Fruit fly (Drosophila melanogaster) whole organism, embryonic: Measurements from ENCODE around the gene Tre1.

ENCODE experiments used
- ATbp ChIP-seq: fragments of 200-800 bp; sonication (Bioruptor generic); optimal IDR thresholded peaks from 2 replicates; lab custom pipeline; 2017; ENCODE audit warnings: missing biosample characterization, mild to moderate bottlenecking, missing genetic modification characterization, missing genetic modification reagents
- Abd-B ChIP-seq: fragments of 200-800 bp; sonication (Bioruptor generic); optimal IDR thresholded peaks from 2 replicates; lab custom pipeline; 2018; ENCODE audit warnings: missing biosample characterization, mild to moderate bottlenecking, missing genetic modification characterization, moderate library complexity
- Atf6 ChIP-seq: fragments of 200-800 bp; sonication (Bioruptor generic); IDR thresholded peaks from 2 replicates; pipeline ENCODE4 v1.3.6; 2022; ENCODE audit warnings: missing biosample characterization, missing genetic modification characterization
- Awh ChIP-seq: fragments of 200-800 bp; sonication (Bioruptor generic); IDR thresholded peaks from 2 replicates; pipeline ENCODE4, ENCODE4 v1.3.6; 2022; ENCODE audit warnings: missing biosample characterization, missing genetic modification characterization
- CG10979 ChIP-seq: fragments of 200-800 bp; sonication (Bioruptor generic); optimal IDR thresholded peaks from 2 replicates; lab custom pipeline; 2018; ENCODE audit warnings: missing biosample characterization, mild to moderate bottlenecking, missing genetic modification characterization, moderate library complexity
- CG11504 ChIP-seq: fragments of 200-800 bp; sonication (Bioruptor generic); optimal IDR thresholded peaks from 3 replicates; lab custom pipeline; 2019; ENCODE audit warnings: missing biosample characterization, mild to moderate bottlenecking, missing genetic modification characterization, moderate library complexity
- CG13424 ChIP-seq: fragments of 200-800 bp; sonication (Bioruptor generic); optimal IDR thresholded peaks from 2 replicates; lab custom pipeline; 2019; ENCODE audit warnings: missing biosample characterization, mild to moderate bottlenecking, missing genetic modification characterization, moderate library complexity
- CG17802 ChIP-seq: fragments of 200-800 bp; sonication (Bioruptor generic); optimal IDR thresholded peaks from 2 replicates; lab custom pipeline; 2018; ENCODE audit warnings: missing biosample characterization, mild to moderate bottlenecking, missing genetic modification characterization, moderate library complexity
- CG2129 ChIP-seq: fragments of 200-800 bp; sonication (Bioruptor generic); IDR thresholded peaks from 2 replicates; pipeline ENCODE4 v1.3.6; 2022; ENCODE audit warnings: missing biosample characterization, missing genetic modification characterization; ENCODE audit not compliant: partially characterized antibody
- CG2202 ChIP-seq: fragments of 200-800 bp; sonication (Bioruptor generic); optimal IDR thresholded peaks from 2 replicates; lab custom pipeline; 2018; ENCODE audit warnings: missing biosample characterization, mild to moderate bottlenecking, missing genetic modification characterization
- CG31224 ChIP-seq: fragments of 200-800 bp; sonication (Bioruptor generic); IDR thresholded peaks from 2 replicates; pipeline ENCODE4 v1.3.6; 2022; ENCODE audit warnings: missing biosample characterization, missing genetic modification characterization
- CG32772 ChIP-seq: fragments of 200-800 bp; sonication (Bioruptor generic); IDR thresholded peaks from 2 replicates; pipeline ENCODE4 v1.3.6; 2022; ENCODE audit warnings: missing biosample characterization, missing genetic modification characterization
- CG3281 ChIP-seq: fragments of 200-800 bp; sonication (Bioruptor generic); optimal IDR thresholded peaks from 3 replicates; lab custom pipeline; 2017; ENCODE audit warnings: missing biosample characterization, mild to moderate bottlenecking, missing genetic modification characterization
- CG3726 ChIP-seq: fragments of 200-800 bp; sonication (Bioruptor generic); IDR thresholded peaks from 3 replicates; pipeline ENCODE4, ENCODE4 v1.3.6; 2022; ENCODE audit warnings: missing biosample characterization, missing genetic modification characterization
- CG42726 ChIP-seq: fragments of 200-800 bp; sonication (Bioruptor generic); IDR thresholded peaks from 2 replicates; pipeline ENCODE4 v1.3.6; 2022; ENCODE audit warnings: missing biosample characterization, missing genetic modification characterization; ENCODE audit not compliant: partially characterized antibody
- CG4424 ChIP-seq: fragments of 200-800 bp; sonication (Bioruptor generic); optimal IDR thresholded peaks from 3 replicates; lab custom pipeline; 2016; ENCODE audit warnings: missing biosample characterization, missing genetic modification characterization
- CG4617 ChIP-seq: fragments of 200-800 bp; sonication (Bioruptor generic); optimal IDR thresholded peaks from 3 replicates; lab custom pipeline; 2016; ENCODE audit warnings: missing biosample characterization, missing genetic modification characterization, borderline replicate concordance
- CG6272 ChIP-seq: fragments of 200-800 bp; sonication (Bioruptor generic); IDR thresholded peaks from 2 replicates; pipeline ENCODE4 v1.3.6; 2022; ENCODE audit warnings: missing biosample characterization, missing genetic modification characterization
- CG6813 ChIP-seq: fragments of 200-800 bp; sonication (Bioruptor generic); optimal IDR thresholded peaks from 2 replicates; lab custom pipeline; 2017; ENCODE audit warnings: missing biosample characterization, missing genetic modification characterization, mild to moderate bottlenecking, moderate library complexity, missing genetic modification reagents
- CG9609 ChIP-seq: fragments of 200-800 bp; sonication (Bioruptor generic); optimal IDR thresholded peaks from 3 replicates; lab custom pipeline; 2016; ENCODE audit warnings: missing biosample characterization, missing genetic modification characterization
- CG9727 ChIP-seq: fragments of 200-800 bp; sonication (Bioruptor generic); optimal IDR thresholded peaks from 3 replicates; lab custom pipeline; 2017; ENCODE audit warnings: missing biosample characterization, mild to moderate bottlenecking, missing genetic modification characterization
- E2f2 ChIP-seq: fragments of 200-800 bp; sonication (Bioruptor generic); IDR thresholded peaks from 2 replicates; pipeline ENCODE4 v1.3.6; 2022; ENCODE audit warnings: missing biosample characterization, missing genetic modification characterization
- Gug ChIP-seq: fragments of 200-800 bp; sonication (Bioruptor generic); IDR thresholded peaks from 4 replicates; pipeline ENCODE4 v1.3.6; 2022; ENCODE audit warnings: missing biosample characterization, missing genetic modification characterization
- Hr78 ChIP-seq, 2 experiments: fragments of 200-800 bp in 1 of 2; fragments of >200 bp in 1 of 2; sonication (Bioruptor generic) in 1 of 2; optimal IDR thresholded peaks; 2 replicates each; lab custom pipeline; 2017 to 2019; ENCODE audit warnings: missing biosample characterization in 2 of 2, missing genetic modification characterization in 2 of 2, mild to moderate bottlenecking in 1 of 2, moderate library complexity in 1 of 2
- Jarid2 ChIP-seq: fragments of 200-800 bp; sonication (Bioruptor generic); optimal IDR thresholded peaks from 3 replicates; lab custom pipeline; 2017; ENCODE audit warnings: mild to moderate bottlenecking, missing biosample characterization, missing genetic modification reagents, missing genetic modification characterization
- Mes4 ChIP-seq: fragments of 200-800 bp; sonication (Bioruptor generic); optimal IDR thresholded peaks from 2 replicates; lab custom pipeline; 2016; ENCODE audit warnings: missing biosample characterization, missing genetic modification characterization
- Oli ChIP-seq: fragments of 200-800 bp; sonication (Bioruptor generic); optimal IDR thresholded peaks from 2 replicates; lab custom pipeline; 2018; ENCODE audit warnings: missing biosample characterization, mild to moderate bottlenecking, missing genetic modification characterization, moderate library complexity
- Six4 ChIP-seq: fragments of 200-800 bp; sonication (Bioruptor generic); optimal IDR thresholded peaks from 2 replicates; lab custom pipeline; 2016; ENCODE audit warnings: missing biosample characterization, missing genetic modification characterization
- TFAM ChIP-seq: fragments of 200-800 bp; sonication (Bioruptor generic); optimal IDR thresholded peaks from 2 replicates; lab custom pipeline; 2017; ENCODE audit warnings: missing biosample characterization, missing genetic modification characterization, inconsistent platforms
- Vsx1 ChIP-seq: fragments of 200-800 bp; sonication (Bioruptor generic); optimal IDR thresholded peaks from 2 replicates; lab custom pipeline; 2017; ENCODE audit warnings: missing biosample characterization, mild to moderate bottlenecking, missing genetic modification characterization, missing genetic modification reagents
- amos ChIP-seq: fragments of 200-800 bp; sonication (Bioruptor generic); IDR thresholded peaks from 2 replicates; pipeline ENCODE4 v1.3.6; 2022; ENCODE audit warnings: missing biosample characterization, missing genetic modification characterization; ENCODE audit not compliant: partially characterized antibody
- ap ChIP-seq: fragments of 200-800 bp; sonication (Bioruptor generic); IDR thresholded peaks from 2 replicates; pipeline ENCODE4 v1.3.6; 2022; ENCODE audit warnings: missing biosample characterization, missing genetic modification characterization
- crp ChIP-seq, 2 experiments: fragments of 200-800 bp; sonication (Bioruptor generic); optimal IDR thresholded peaks; 2 replicates in 1 of 2; 3 replicates in 1 of 2; lab custom pipeline; 2017; ENCODE audit warnings: missing biosample characterization in 2 of 2, missing genetic modification characterization in 2 of 2, mild to moderate bottlenecking in 1 of 2, moderate library complexity in 1 of 2
- danr ChIP-seq: fragments of 200-800 bp; sonication (Bioruptor generic); IDR thresholded peaks from 2 replicates; pipeline ENCODE4 v1.3.6; 2022; ENCODE audit warnings: missing biosample characterization, missing genetic modification characterization
- ftz-f1 ChIP-seq: fragments of 200-800 bp; sonication (Bioruptor generic); optimal IDR thresholded peaks from 2 replicates; lab custom pipeline; 2016; ENCODE audit warnings: missing biosample characterization, missing genetic modification characterization
- ham ChIP-seq: fragments of 200-800 bp; sonication (Bioruptor generic); IDR thresholded peaks from 2 replicates; pipeline ENCODE4 v1.3.6; 2022; ENCODE audit warnings: missing biosample characterization, missing genetic modification characterization
- jing ChIP-seq: fragments of 200-800 bp; sonication (Bioruptor generic); optimal IDR thresholded peaks from 2 replicates; lab custom pipeline; 2018; ENCODE audit warnings: missing biosample characterization, mild to moderate bottlenecking, missing genetic modification characterization
- maf-S ChIP-seq: fragments of 200-800 bp; sonication (Bioruptor generic); optimal IDR thresholded peaks from 2 replicates; lab custom pipeline; 2016; ENCODE audit warnings: missing biosample characterization, missing genetic modification characterization
- nau ChIP-seq: fragments of 200-800 bp; sonication (Bioruptor generic); optimal IDR thresholded peaks from 3 replicates; lab custom pipeline; 2017; ENCODE audit warnings: missing biosample characterization, mild to moderate bottlenecking, missing genetic modification characterization, missing genetic modification reagents
- p53 ChIP-seq: fragments of 200-800 bp; sonication (Bioruptor generic); optimal IDR thresholded peaks from 2 replicates; lab custom pipeline; 2016; ENCODE audit warnings: missing biosample characterization, missing genetic modification characterization
- psq ChIP-seq: fragments of 200-800 bp; sonication (Bioruptor generic); optimal IDR thresholded peaks from 2 replicates; lab custom pipeline; 2017; ENCODE audit warnings: missing biosample characterization, missing genetic modification characterization
- scrt ChIP-seq: fragments of 200-800 bp; sonication (Bioruptor generic); optimal IDR thresholded peaks from 2 replicates; lab custom pipeline; 2018; ENCODE audit warnings: missing biosample characterization, mild to moderate bottlenecking, missing genetic modification characterization, moderate library complexity
- sens-2 ChIP-seq: fragments of 200-800 bp; sonication (Bioruptor generic); IDR thresholded peaks from 2 replicates; pipeline ENCODE4 v1.3.6; 2022; ENCODE audit warnings: missing biosample characterization, missing genetic modification characterization
- tna ChIP-seq: fragments of 200-800 bp; sonication (Bioruptor generic); IDR thresholded peaks from 2 replicates; pipeline ENCODE4 v1.3.6; 2022; ENCODE audit warnings: missing biosample characterization, missing genetic modification characterization; ENCODE audit not compliant: partially characterized antibody
- trem ChIP-seq: fragments of 200-800 bp; optimal IDR thresholded peaks from 3 replicates; lab custom pipeline; 2019; ENCODE audit warnings: missing biosample characterization, mild to moderate bottlenecking, missing genetic modification characterization, moderate library complexity
- tx ChIP-seq: fragments of 200-800 bp; sonication (Bioruptor generic); optimal IDR thresholded peaks from 2 replicates; lab custom pipeline; 2016; ENCODE audit warnings: missing biosample characterization, missing genetic modification characterization
- unc-4 ChIP-seq: fragments of 200-800 bp; sonication (Bioruptor generic); IDR thresholded peaks from 2 replicates; pipeline ENCODE4 v1.3.6; 2022; ENCODE audit warnings: missing biosample characterization, missing genetic modification characterization; ENCODE audit not compliant: partially characterized antibody
- vnd ChIP-seq: fragments of 200-800 bp; sonication (Bioruptor generic); IDR thresholded peaks from 3 replicates; pipeline ENCODE4 v1.3.6; 2022; ENCODE audit warnings: missing biosample characterization, missing genetic modification characterization; ENCODE audit not compliant: partially characterized antibody

The Tre1 gene

dm6 chrX:5689417-5690215 is 9.8 kb upstream of the Tre1 start, which contains the start of the genes PGAP1 and cv (continued):
- TF ChIP-seq TFAM (GFP tag; lab: Kevin White, UChicago) (no peak), Mes4 (GFP tag; lab: Kevin White, UChicago) (no peak), jing (no peak), Gug (no peak), sens-2 (GFP tag; lab: Robert Waterston, UW) (no peak), CG9727 (GFP tag; lab: Kevin White, UChicago) (peak; percentile 26), CG32772 (GFP tag; lab: Robert Waterston, UW) (no peak), CG4424 (GFP tag; lab: Kevin White, UChicago) (no peak), danr (no peak), nau (GFP tag; lab: Kevin White, UChicago) (no peak), amos (peak; percentile 81), Jarid2 (GFP tag; lab: Kevin White, UChicago) (no peak), scrt (GFP tag; lab: Kevin White, UChicago) (no peak), CG3726 (GFP tag; lab: Robert Waterston, UW) (no peak), CG17802 (tag; lab: Kevin White, UChicago) (no peak), trem (tag; lab: Kevin White, UChicago) (peak; percentile 25), Hr78 (GFP tag; optimal IDR thresholded peaks at IDR 0.05; lab: Kevin White, UChicago) (no peak), vnd (GFP tag; lab: Robert Waterston, UW) (peak; percentile 67), CG6272 (GFP tag; lab: Robert Waterston, UW) (no peak), ham (no peak), CG42726 (GFP tag; lab: Robert Waterston, UW) (peak; percentile 8; the same call in 1 of the 2 replicates), Vsx1 (GFP tag; lab: Kevin White, UChicago) (no peak), Abd-B (GFP tag; lab: Kevin White, UChicago) (no peak), CG10979 (tag; lab: Kevin White, UChicago) (no peak), Oli (tag; lab: Kevin White, UChicago) (no peak), psq (GFP tag; lab: Kevin White, UChicago) (no peak), p53 (no peak), ftz-f1 (GFP tag; lab: Kevin White, UChicago) (no peak), CG3281 (GFP tag; lab: Kevin White, UChicago) (no peak), Six4 (GFP tag; lab: Kevin White, UChicago) (no peak), tna (GFP tag; lab: Robert Waterston, UW) (peak; percentile 38), ATbp (GFP tag; lab: Kevin White, UChicago) (no peak), crp (GFP tag; optimal IDR thresholded peaks at IDR 0.05; lab: Kevin White, UChicago) (no peak), CG9609 (no peak), CG4617 (GFP tag; lab: Kevin White, UChicago) (peak; percentile 26), CG31224 (GFP tag; lab: Robert Waterston, UW) (no peak), ap (no peak), CG11504 (tag; lab: Kevin White, UChicago) (no peak), maf-S (GFP tag; lab: Kevin White, UChicago) (no peak), E2f2 (GFP tag; lab: Robert Waterston, UW) (0 out of 2 replicates have a peak, but pooled peaks have one; percentile 9), CG13424 (tag; lab: Kevin White, UChicago) (peak; percentile 33), CG6813 (GFP tag; lab: Kevin White, UChicago) (no peak), CG2202 (no peak), tx (GFP tag; lab: Kevin White, UChicago) (no peak), unc-4 (GFP tag; lab: Robert Waterston, UW) (peak; percentile 72), Atf6 (GFP tag; lab: Robert Waterston, UW) (no peak), CG2129 (peak; percentile 58), Awh (GFP tag; lab: Robert Waterston, UW) (no peak)
